Worm (Caenorhabditis elegans) whole organism, young adult: ENCODE data around the gene F26F4.9.
A peak's percentile ranks its signal among the peaks of the same experiment; 100 is the strongest.

Experiments
- B0261.1 ChIP-seq: sonication (generic microtip); optimal IDR thresholded peaks from 2 replicates; lab custom pipeline; 2016; ENCODE audit warnings: mild to moderate bottlenecking, missing genetic modification characterization, moderate library complexity, missing compliant biosample characterization
- C06A6.2 ChIP-seq: fragments of 200-800 bp; sonication (Bioruptor generic); conservative IDR thresholded peaks from 2 replicates; pipeline ENCODE4 v1.3.6; 2022; ENCODE audit warnings: missing genetic modification characterization, missing compliant biosample characterization
- C17E4.6 ChIP-seq: fragments of 200-800 bp; sonication (Bioruptor generic); IDR thresholded peaks from 2 replicates; pipeline ENCODE4 v1.3.6; 2022; ENCODE audit warnings: missing genetic modification reagents, missing genetic modification characterization, missing compliant biosample characterization
- F23B12.7 ChIP-seq: sonication (generic microtip); optimal IDR thresholded peaks from 2 replicates; lab custom pipeline; 2017; ENCODE audit warnings: missing genetic modification characterization, mild to moderate bottlenecking, missing compliant biosample characterization, antibody characterized with exemption, moderate library complexity; ENCODE audit not compliant: insufficient read depth
- F33H1.4 ChIP-seq: fragments of 200-800 bp; sonication (Bioruptor generic); IDR thresholded peaks from 2 replicates; pipeline ENCODE4 v1.3.6; 2022; ENCODE audit warnings: missing genetic modification reagents, missing genetic modification characterization, missing compliant biosample characterization
- F39B2.1 ChIP-seq: fragments of 200-800 bp; sonication (Bioruptor generic); IDR thresholded peaks from 2 replicates; pipeline ENCODE4 v1.3.6; 2022; ENCODE audit warnings: missing genetic modification reagents, missing genetic modification characterization, missing compliant biosample characterization
- F52B5.7 ChIP-seq: sonication (generic microtip); optimal IDR thresholded peaks from 2 replicates; lab custom pipeline; 2016; ENCODE audit warnings: mild to moderate bottlenecking, missing genetic modification characterization, missing compliant biosample characterization
- F55B11.4 ChIP-seq: sonication (generic microtip); optimal IDR thresholded peaks from 2 replicates; lab custom pipeline; 2016; ENCODE audit warnings: missing compliant biosample characterization, missing genetic modification characterization, borderline replicate concordance; ENCODE audit not compliant: insufficient read depth
- F57A8.1 ChIP-seq: fragments of 200-800 bp; sonication (Bioruptor generic); optimal IDR thresholded peaks from 2 replicates; lab custom pipeline; 2018; ENCODE audit warnings: mild to moderate bottlenecking, missing genetic modification characterization, moderate library complexity, missing compliant biosample characterization
- K11D2.4 ChIP-seq: fragments of 200-800 bp; sonication (Bioruptor generic); IDR thresholded peaks from 2 replicates; pipeline ENCODE4 v1.3.6; 2022; ENCODE audit warnings: missing genetic modification reagents, missing genetic modification characterization, missing compliant biosample characterization
- K12H6.12 ChIP-seq: fragments of 200-800 bp; sonication (Bioruptor generic); optimal IDR thresholded peaks from 2 replicates; lab custom pipeline; 2018; ENCODE audit warnings: mild to moderate bottlenecking, missing genetic modification characterization, missing compliant biosample characterization
- Y53F4B.3 ChIP-seq: fragments of 200-800 bp; sonication (Bioruptor generic); IDR thresholded peaks from 2 replicates; pipeline ENCODE4 v1.3.6; 2022; ENCODE audit warnings: missing genetic modification reagents, missing genetic modification characterization, missing compliant biosample characterization
- Y56A3A.18 ChIP-seq: fragments of 200-800 bp; sonication (Bioruptor generic); IDR thresholded peaks from 2 replicates; pipeline ENCODE4 v1.3.6; 2022; ENCODE audit warnings: missing genetic modification reagents, missing genetic modification characterization, missing compliant biosample characterization
- Y67H2A.10 ChIP-seq: fragments of 200-800 bp; sonication (Bioruptor generic); conservative IDR thresholded peaks from 2 replicates; pipeline ENCODE4 v1.3.6; 2022; ENCODE audit warnings: missing genetic modification reagents, missing genetic modification characterization, missing compliant biosample characterization
- athp-1 ChIP-seq: sonication (generic microtip); optimal IDR thresholded peaks from 2 replicates; lab custom pipeline; 2017; ENCODE audit warnings: mild to moderate bottlenecking, missing genetic modification characterization, missing compliant biosample characterization
- attf-6 ChIP-seq: fragments of 200-800 bp; sonication (Bioruptor generic); IDR thresholded peaks from 2 replicates; pipeline ENCODE4 v1.3.6; 2022; ENCODE audit warnings: missing genetic modification reagents, missing genetic modification characterization, missing compliant biosample characterization
- bed-1 ChIP-seq: fragments of 200-800 bp; sonication (Bioruptor generic); IDR thresholded peaks from 2 replicates; pipeline ENCODE4 v1.3.6; 2022; ENCODE audit warnings: missing genetic modification reagents, missing genetic modification characterization, missing compliant biosample characterization
- ceh-58 ChIP-seq: fragments of 200-800 bp; sonication (Bioruptor generic); IDR thresholded peaks from 2 replicates; pipeline ENCODE4 v1.3.6; 2022; ENCODE audit warnings: missing genetic modification characterization, missing compliant biosample characterization
- ceh-91 ChIP-seq: fragments of 200-800 bp; sonication (Bioruptor generic); IDR thresholded peaks from 2 replicates; pipeline ENCODE4 v1.3.6; 2022; ENCODE audit warnings: missing genetic modification reagents, missing genetic modification characterization, missing compliant biosample characterization
- die-1 ChIP-seq: sonication (generic microtip); optimal IDR thresholded peaks from 2 replicates; lab custom pipeline; 2016; ENCODE audit warnings: missing genotype, mild to moderate bottlenecking, missing genetic modification characterization, missing compliant biosample characterization
- dpl-1 ChIP-seq: fragments of 150-350 bp; optimal IDR thresholded peaks from 2 replicates; lab custom pipeline; 2014; ENCODE audit warnings: missing biosample characterization, missing genetic modification reagents, missing genetic modification characterization
- efl-1 ChIP-seq: fragments of 150-350 bp; optimal IDR thresholded peaks from 2 replicates; lab custom pipeline; 2014; ENCODE audit warnings: missing biosample characterization, missing genetic modification reagents, missing genetic modification characterization
- egl-18 ChIP-seq: fragments of 200-800 bp; sonication (Bioruptor generic); IDR thresholded peaks from 2 replicates; pipeline ENCODE4 v1.3.6; 2022; ENCODE audit warnings: missing genetic modification reagents, missing genetic modification characterization, missing compliant biosample characterization
- egrh-3 ChIP-seq: fragments of 200-800 bp; sonication (Bioruptor generic); IDR thresholded peaks from 2 replicates; pipeline ENCODE4 v1.3.6; 2022; ENCODE audit warnings: missing genetic modification reagents, missing genetic modification characterization, missing compliant biosample characterization
- ekl-4 ChIP-seq: fragments of 200-800 bp; sonication (Bioruptor generic); IDR thresholded peaks from 2 replicates; pipeline ENCODE4 v1.3.6; 2022; ENCODE audit warnings: missing genetic modification reagents, missing genetic modification characterization, missing compliant biosample characterization
- hmg-20 ChIP-seq: fragments of 200-800 bp; sonication (Bioruptor generic); IDR thresholded peaks from 2 replicates; pipeline ENCODE4 v1.3.6; 2022; ENCODE audit warnings: missing genetic modification reagents, missing genetic modification characterization, missing compliant biosample characterization
- hrde-1 ChIP-seq: sonication (generic microtip); optimal IDR thresholded peaks from 2 replicates; lab custom pipeline; 2016; ENCODE audit warnings: missing genetic modification characterization, mild to moderate bottlenecking, missing compliant biosample characterization, moderate library complexity, missing genotype, missing genetic modification reagents, borderline replicate concordance
- lag-1 ChIP-seq: fragments of 200-800 bp; sonication (Bioruptor generic); IDR thresholded peaks from 2 replicates; pipeline ENCODE4 v1.3.6; 2022; ENCODE audit warnings: missing genetic modification reagents, missing genetic modification characterization, missing compliant biosample characterization
- lin-26 ChIP-seq: fragments of 200-800 bp; sonication (Bioruptor generic); IDR thresholded peaks from 2 replicates; pipeline ENCODE4 v1.3.6; 2022; ENCODE audit warnings: missing genetic modification reagents, missing genetic modification characterization, missing compliant biosample characterization
- lin-40 ChIP-seq: sonication (generic microtip); optimal IDR thresholded peaks from 2 replicates; lab custom pipeline; 2016; ENCODE audit warnings: missing genetic modification characterization, mild to moderate bottlenecking, missing compliant biosample characterization, missing genotype, missing genetic modification reagents
- lin-54 ChIP-seq: fragments of 200-800 bp; sonication (Bioruptor generic); optimal IDR thresholded peaks from 2 replicates; lab custom pipeline; 2018; ENCODE audit warnings: mild to moderate bottlenecking, missing genetic modification characterization, missing compliant biosample characterization
- madf-6 ChIP-seq: fragments of 200-800 bp; sonication (Bioruptor generic); IDR thresholded peaks from 2 replicates; pipeline ENCODE4 v1.3.6; 2022; ENCODE audit warnings: missing genetic modification reagents, missing genetic modification characterization, missing compliant biosample characterization
- madf-8 ChIP-seq: fragments of 200-800 bp; sonication (Bioruptor generic); conservative IDR thresholded peaks from 2 replicates; pipeline ENCODE4 v1.3.6; 2022; ENCODE audit warnings: missing genetic modification reagents, missing genetic modification characterization, missing compliant biosample characterization
- nfyb-1 ChIP-seq: fragments of 200-800 bp; sonication (Bioruptor generic); IDR thresholded peaks from 2 replicates; pipeline ENCODE4 v1.3.6; 2022; ENCODE audit warnings: missing genetic modification reagents, missing genetic modification characterization, missing compliant biosample characterization
- nhr-179 ChIP-seq: sonication (generic microtip); optimal IDR thresholded peaks from 2 replicates; lab custom pipeline; 2016; ENCODE audit warnings: mild to moderate bottlenecking, missing genetic modification characterization, missing compliant biosample characterization
- nhr-27 ChIP-seq: fragments of 200-800 bp; sonication (Bioruptor generic); optimal IDR thresholded peaks from 2 replicates; lab custom pipeline; 2018; ENCODE audit warnings: mild to moderate bottlenecking, missing genetic modification characterization, moderate library complexity, missing compliant biosample characterization
- nhr-80 ChIP-seq: sonication (generic microtip); optimal IDR thresholded peaks from 2 replicates; lab custom pipeline; 2016; ENCODE audit warnings: missing genetic modification characterization, missing compliant biosample characterization
- pbrm-1 ChIP-seq: fragments of 200-800 bp; sonication (Bioruptor generic); IDR thresholded peaks from 2 replicates; pipeline ENCODE4 v1.3.6; 2022; ENCODE audit warnings: missing genetic modification reagents, missing genetic modification characterization, missing compliant biosample characterization
- rcor-1 ChIP-seq: fragments of 200-800 bp; sonication (Bioruptor generic); IDR thresholded peaks from 2 replicates; pipeline ENCODE4 v1.3.6; 2022; ENCODE audit warnings: missing genetic modification reagents, missing genetic modification characterization, missing compliant biosample characterization
- rpc-1 ChIP-seq, 2 experiments: fragments of 150-350 bp in 1 of 2; sonication (generic microtip) in 1 of 2; optimal IDR thresholded peaks; 2 replicates each; lab custom pipeline; 2014 to 2018; ENCODE audit warnings: missing biosample characterization in 1 of 2, missing genetic modification characterization in 1 of 2, missing genetic modification reagents in 1 of 2, missing genotype in 1 of 2
- sdz-38 ChIP-seq: sonication (generic microtip); optimal IDR thresholded peaks from 2 replicates; lab custom pipeline; 2016; ENCODE audit warnings: missing genotype, missing genetic modification characterization, missing compliant biosample characterization
- snpc-1.3 ChIP-seq: sonication (generic microtip); optimal IDR thresholded peaks from 2 replicates; lab custom pipeline; 2017; ENCODE audit warnings: missing genetic modification characterization, mild to moderate bottlenecking, missing compliant biosample characterization, antibody characterized with exemption, moderate library complexity, missing genotype, missing genetic modification reagents; ENCODE audit not compliant: insufficient read depth
- somi-1 ChIP-seq: fragments of 200-800 bp; sonication (Bioruptor generic); optimal IDR thresholded peaks from 2 replicates; lab custom pipeline; 2018; ENCODE audit warnings: mild to moderate bottlenecking, missing genetic modification characterization, missing compliant biosample characterization
- unc-62 ChIP-seq: fragments of 150-350 bp; optimal IDR thresholded peaks from 2 replicates; lab custom pipeline; 2014; ENCODE audit warnings: missing biosample characterization, missing genetic modification reagents, missing genetic modification characterization
- zim-3 ChIP-seq: sonication (generic microtip); optimal IDR thresholded peaks from 2 replicates; lab custom pipeline; 2017; ENCODE audit warnings: mild to moderate bottlenecking, missing genetic modification characterization, moderate library complexity, missing compliant biosample characterization
- ztf-22 ChIP-seq: fragments of 200-800 bp; sonication (Bioruptor generic); optimal IDR thresholded peaks from 2 replicates; lab custom pipeline; 2018; ENCODE audit warnings: mild to moderate bottlenecking, missing genetic modification characterization, moderate library complexity, missing compliant biosample characterization
- ztf-25 ChIP-seq: fragments of 200-800 bp; sonication (Bioruptor generic); IDR thresholded peaks from 2 replicates; pipeline ENCODE4 v1.3.6; 2022; ENCODE audit warnings: missing genetic modification reagents, missing genetic modification characterization, missing compliant biosample characterization
- ztf-28 ChIP-seq: fragments of 200-800 bp; sonication (Bioruptor generic); IDR thresholded peaks from 2 replicates; pipeline ENCODE4 v1.3.6; 2022; ENCODE audit warnings: missing genetic modification reagents, missing genetic modification characterization, missing compliant biosample characterization

F26F4.9 gene

DNA sequence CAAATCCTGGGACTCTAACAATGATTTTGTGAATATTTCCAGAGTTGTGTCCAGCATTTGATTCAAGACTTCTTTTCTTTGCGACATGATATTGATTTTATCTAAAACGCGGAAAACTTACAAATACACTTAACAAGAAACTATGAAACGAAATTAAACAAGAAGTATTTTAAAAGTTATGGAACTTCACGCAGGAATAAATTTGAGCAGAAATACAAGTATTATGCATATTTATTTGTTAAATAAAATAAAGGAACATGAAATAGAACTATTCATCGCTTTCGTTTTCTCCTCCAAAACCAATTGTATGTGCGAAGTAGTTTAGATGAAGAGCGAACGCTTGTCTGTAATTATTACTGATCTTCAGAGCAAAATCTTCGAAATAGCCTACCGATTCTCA, 8.5 kb downstream of the F26F4.9 start, which contains the start of gene kbp-2:
TSS of gene kbp-2 (minus strand) at position 101 of the 400 bp plus-strand sequence.
- no peak for TF ChIP-seq lin-40
- TF ChIP-seq madf-6 (GFP tag; lab: Robert Waterston, UW), result no peak
- no peak for TF ChIP-seq lin-26 (GFP tag; lab: Robert Waterston, UW)
- TF ChIP-seq C17E4.6 (GFP tag; lab: Robert Waterston, UW), result no peak
- TF ChIP-seq F52B5.7, result no peak
- no peak for TF ChIP-seq rcor-1 (GFP tag; lab: Robert Waterston, UW)
- TF ChIP-seq somi-1 (GFP tag; lab: Kevin White, UChicago), result no peak
- TF ChIP-seq zim-3 (tag; lab: Kevin White, UChicago), result no peak

DNA sequence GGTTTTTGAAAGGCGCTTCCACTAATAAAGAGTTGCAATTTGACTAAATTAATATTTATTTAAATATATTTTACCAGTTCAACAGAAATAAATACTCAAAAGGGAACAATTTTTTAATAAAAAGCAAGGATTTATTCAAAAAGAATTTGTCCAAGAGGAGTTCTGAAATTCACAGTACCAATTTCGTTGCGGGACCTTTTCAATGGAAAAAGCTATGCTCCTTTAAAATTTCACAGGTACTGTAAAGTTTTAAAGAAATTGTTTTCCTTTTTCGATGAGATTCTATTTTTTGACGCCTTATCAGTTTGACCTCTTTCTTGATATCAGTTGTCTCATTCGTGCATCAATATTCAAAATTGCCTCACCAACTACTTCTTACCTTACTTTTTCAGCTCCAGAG, 12.1 kb downstream of the F26F4.9 start, which contains the start of gene tag-340:
TSS of gene tag-340 (plus strand) at position 249 of the 400 bp plus-strand sequence.
- no peak for TF ChIP-seq lag-1
- no peak for TF ChIP-seq hmg-20 (GFP tag; lab: Robert Waterston, UW)
- TF ChIP-seq ceh-58 (GFP tag; lab: Robert Waterston, UW), result no peak
- no peak for TF ChIP-seq ekl-4 (GFP tag; lab: Robert Waterston, UW)
- TF ChIP-seq Y56A3A.18 (GFP tag; lab: Robert Waterston, UW), result no peak
- TF ChIP-seq ztf-22 (GFP tag; lab: Kevin White, UChicago), result no peak
- TF ChIP-seq ztf-25 (GFP tag; lab: Robert Waterston, UW), result no peak
- TF ChIP-seq dpl-1 (GFP tag; lab: Kevin White, UChicago), result no peak
- no peak for TF ChIP-seq lin-54 (GFP tag; lab: Kevin White, UChicago)
- no peak for TF ChIP-seq attf-6 (GFP tag; lab: Robert Waterston, UW)
- no peak for TF ChIP-seq rpc-1 (optimal IDR thresholded peaks at IDR 0.05; lab: Kevin White, UChicago)
- TF ChIP-seq rpc-1 (tag; optimal IDR thresholded peaks at IDR 0.05; lab: Kevin White, UChicago), result no peak
- TF ChIP-seq ztf-28 (GFP tag; lab: Robert Waterston, UW), result no peak
- TF ChIP-seq F57A8.1 (GFP tag; lab: Kevin White, UChicago), result no peak
- TF ChIP-seq F23B12.7, result no peak
- no peak for TF ChIP-seq nfyb-1 (GFP tag; lab: Robert Waterston, UW)
- no peak for TF ChIP-seq unc-62 (GFP tag; lab: Kevin White, UChicago)
- TF ChIP-seq madf-8 (GFP tag; lab: Robert Waterston, UW), result peak; percentile 47; the same call in 1 of the 2 replicates
- TF ChIP-seq hrde-1 (tag; lab: Kevin White, UChicago), result no peak
- TF ChIP-seq K12H6.12 (tag; lab: Kevin White, UChicago), result no peak
- TF ChIP-seq Y67H2A.10 (GFP tag; lab: Robert Waterston, UW), result no peak
- no peak for TF ChIP-seq egrh-3
- TF ChIP-seq nhr-179, result no peak
- no peak for TF ChIP-seq ceh-91 (GFP tag; lab: Robert Waterston, UW)
- no peak for TF ChIP-seq egl-18 (GFP tag; lab: Robert Waterston, UW)
- TF ChIP-seq K11D2.4 (GFP tag; lab: Robert Waterston, UW), result no peak
- TF ChIP-seq bed-1 (GFP tag; lab: Robert Waterston, UW), result no peak
- TF ChIP-seq F33H1.4 (GFP tag; lab: Robert Waterston, UW), result peak; percentile 90
- no peak for TF ChIP-seq C06A6.2
- peak; percentile 23 for TF ChIP-seq efl-1 (GFP tag; lab: Kevin White, UChicago)
- no peak for TF ChIP-seq F39B2.1 (GFP tag; lab: Robert Waterston, UW)
- TF ChIP-seq F55B11.4 (tag; lab: Kevin White, UChicago), result no peak
- no peak for TF ChIP-seq die-1
- TF ChIP-seq Y53F4B.3 (GFP tag; lab: Robert Waterston, UW), result no peak
- peak; percentile 58 for TF ChIP-seq snpc-1.3 (tag; lab: Kevin White, UChicago)
- TF ChIP-seq pbrm-1 (GFP tag; lab: Robert Waterston, UW), result no peak
- no peak for TF ChIP-seq zim-3 (tag; lab: Kevin White, UChicago)
- no peak for TF ChIP-seq athp-1 (tag; lab: Kevin White, UChicago)
- no peak for TF ChIP-seq B0261.1 (tag; lab: Kevin White, UChicago)
- no peak for TF ChIP-seq nhr-27 (tag; lab: Kevin White, UChicago)
- no peak for TF ChIP-seq sdz-38 (tag; lab: Kevin White, UChicago)
- no peak for TF ChIP-seq nhr-80
